Fruit fly (Drosophila melanogaster) whole organism, wandering third instar larva: ENCODE measurements around the gene Atx-1.

Source experiments
- Abd-B ChIP-seq: fragments of >200 bp; optimal IDR thresholded peaks from 2 replicates; lab custom pipeline; 2017; ENCODE audit warnings: missing biosample characterization, missing genetic modification characterization
- CG32264 ChIP-seq: fragments of 200-800 bp; sonication (Bioruptor generic); optimal IDR thresholded peaks from 2 replicates; lab custom pipeline; 2016; ENCODE audit warnings: missing biosample characterization, missing genetic modification characterization
- CG9705 ChIP-seq: fragments of 200-800 bp; sonication (Bioruptor generic); optimal IDR thresholded peaks from 2 replicates; lab custom pipeline; 2018; ENCODE audit warnings: missing biosample characterization, mild to moderate bottlenecking, missing genetic modification characterization
- CrebA ChIP-seq: fragments of 200-800 bp; sonication (Bioruptor generic); optimal IDR thresholded peaks from 2 replicates; lab custom pipeline; 2016; ENCODE audit warnings: missing biosample characterization, mild to moderate bottlenecking, missing genetic modification characterization, borderline replicate concordance
- Dfd ChIP-seq: fragments of >200 bp; optimal IDR thresholded peaks from 2 replicates; lab custom pipeline; 2017; ENCODE audit warnings: missing biosample characterization, missing genetic modification characterization
- Dif ChIP-seq: fragments of 200-275, 200-300 bp; sonication (Bioruptor generic); optimal IDR thresholded peaks from 2 replicates; lab custom pipeline; 2018; ENCODE audit warnings: missing biosample characterization, missing genetic modification characterization; ENCODE audit not compliant: partially characterized antibody
- GATAd ChIP-seq: sonication (Bioruptor generic); optimal IDR thresholded peaks from 2 replicates; lab custom pipeline; 2016; ENCODE audit warnings: missing biosample characterization, missing genetic modification characterization
- HLH106 ChIP-seq: fragments of 200-800 bp; optimal IDR thresholded peaks from 3 replicates; lab custom pipeline; 2019; ENCODE audit warnings: missing biosample characterization, mild to moderate bottlenecking, missing genetic modification characterization, moderate library complexity
- Hnf4 ChIP-seq: fragments of 200-800 bp; sonication (Bioruptor generic); optimal IDR thresholded peaks from 2 replicates; lab custom pipeline; 2016; ENCODE audit warnings: missing biosample characterization, mild to moderate bottlenecking, missing genetic modification characterization
- Hr78 ChIP-seq: fragments of >200 bp; optimal IDR thresholded peaks from 2 replicates; lab custom pipeline; 2017; ENCODE audit warnings: missing biosample characterization, missing genetic modification characterization
- Hr83 ChIP-seq: fragments of 200-300 bp; sonication (Bioruptor generic); optimal IDR thresholded peaks from 2 replicates; lab custom pipeline; 2016; ENCODE audit warnings: missing biosample characterization, mild to moderate bottlenecking, missing genetic modification characterization, moderate library complexity; ENCODE audit not compliant: poor library complexity, severe bottlenecking
- Jra ChIP-seq: sonication (Bioruptor generic); optimal IDR thresholded peaks from 2 replicates; lab custom pipeline; 2016; ENCODE audit warnings: missing biosample characterization, missing genetic modification characterization
- Mio ChIP-seq: sonication (Bioruptor generic); optimal IDR thresholded peaks from 2 replicates; lab custom pipeline; 2016; ENCODE audit warnings: missing biosample characterization, missing genetic modification characterization
- Myc ChIP-seq: fragments of >200 bp; optimal IDR thresholded peaks from 2 replicates; lab custom pipeline; 2017
- N ChIP-seq: fragments of >200 bp; optimal IDR thresholded peaks from 2 replicates; lab custom pipeline; 2018; ENCODE audit warnings: missing biosample characterization, missing external identifiers, missing genetic modification characterization
- OdsH ChIP-seq: fragments of 200-800 bp; sonication (Bioruptor generic); optimal IDR thresholded peaks from 2 replicates; lab custom pipeline; 2016; ENCODE audit warnings: missing biosample characterization, mild to moderate bottlenecking, missing genetic modification characterization
- Rel ChIP-seq, 2 experiments: fragments of 200-800 bp; sonication (Bioruptor generic) in 1 of 2; optimal IDR thresholded peaks; 2 replicates in 1 of 2; 3 replicates in 1 of 2; lab custom pipeline; 2016 to 2019; ENCODE audit warnings: mild to moderate bottlenecking in 2 of 2, missing biosample characterization in 2 of 2, missing genetic modification characterization in 2 of 2, moderate library complexity in 1 of 2
- Sp1 ChIP-seq: fragments of 200-800 bp; sonication (Bioruptor generic); optimal IDR thresholded peaks from 3 replicates; lab custom pipeline; 2019; ENCODE audit warnings: missing biosample characterization, mild to moderate bottlenecking, missing genetic modification characterization, moderate library complexity
- Vsx2 ChIP-seq: fragments of 200-300, 225-300 bp; sonication (Bioruptor generic); optimal IDR thresholded peaks from 2 replicates; lab custom pipeline; 2018; ENCODE audit warnings: missing biosample characterization, missing genetic modification characterization; ENCODE audit not compliant: partially characterized antibody
- br ChIP-seq: fragments of 200-800 bp; sonication (Bioruptor generic); optimal IDR thresholded peaks from 2 replicates; lab custom pipeline; 2016; ENCODE audit warnings: missing biosample characterization, missing genetic modification characterization
- brk ChIP-seq: fragments of 200-800 bp; sonication (Bioruptor generic); optimal IDR thresholded peaks from 2 replicates; lab custom pipeline; 2016; ENCODE audit warnings: missing biosample characterization, mild to moderate bottlenecking, missing genetic modification characterization
- dl ChIP-seq, 2 experiments: fragments of 175-275, 200-275 bp in 1 of 2; fragments of 200-275 bp in 1 of 2; sonication (Bioruptor generic); optimal IDR thresholded peaks; lab custom pipeline; 2018; ENCODE audit warnings: mild to moderate bottlenecking in 2 of 2, missing biosample characterization in 2 of 2, missing genetic modification characterization in 2 of 2, moderate library complexity in 2 of 2; ENCODE audit not compliant: partially characterized antibody in 2 of 2, insufficient read depth in 1 of 2
- dmrt93B ChIP-seq: fragments of 200-800 bp; sonication (Bioruptor generic); optimal IDR thresholded peaks from 2 replicates; lab custom pipeline; 2018; ENCODE audit warnings: missing biosample characterization, mild to moderate bottlenecking, missing genetic modification characterization
- dsf ChIP-seq: sonication (Bioruptor generic); optimal IDR thresholded peaks from 2 replicates; lab custom pipeline; 2016; ENCODE audit warnings: missing biosample characterization, missing genetic modification characterization, borderline replicate concordance
- ey ChIP-seq: fragments of 200-800 bp; sonication (Bioruptor generic); optimal IDR thresholded peaks from 2 replicates; lab custom pipeline; 2016; ENCODE audit warnings: missing biosample characterization, missing genetic modification characterization
- foxo ChIP-seq, 2 experiments: fragments of 200-800 bp; sonication (Bioruptor generic); optimal IDR thresholded peaks; 2 replicates in 1 of 2; 3 replicates in 1 of 2; lab custom pipeline; 2016 to 2017; ENCODE audit warnings: missing biosample characterization in 2 of 2, missing genetic modification characterization in 2 of 2
- fru ChIP-seq: fragments of 200-800 bp; sonication (Bioruptor generic); optimal IDR thresholded peaks from 3 replicates; lab custom pipeline; 2016; ENCODE audit warnings: missing biosample characterization, mild to moderate bottlenecking, missing genetic modification characterization
- h ChIP-seq: fragments of 200-800 bp; sonication (Bioruptor generic); optimal IDR thresholded peaks from 3 replicates; lab custom pipeline; 2016; ENCODE audit warnings: missing biosample characterization, mild to moderate bottlenecking, missing genetic modification characterization
- jim ChIP-seq: fragments of 175-275, 200-325 bp; sonication (Bioruptor generic); optimal IDR thresholded peaks from 2 replicates; lab custom pipeline; 2016; ENCODE audit warnings: missing biosample characterization, mild to moderate bottlenecking, missing genetic modification characterization
- lola ChIP-seq: fragments of >200 bp; optimal IDR thresholded peaks from 2 replicates; lab custom pipeline; 2017; ENCODE audit warnings: missing biosample characterization, missing genetic modification characterization
- pan ChIP-seq: fragments of >200 bp; optimal IDR thresholded peaks from 2 replicates; lab custom pipeline; 2017
- psq ChIP-seq: fragments of 200-800 bp; sonication (Bioruptor generic); optimal IDR thresholded peaks from 3 replicates; lab custom pipeline; 2017; ENCODE audit warnings: missing biosample characterization, mild to moderate bottlenecking, missing genetic modification characterization, moderate library complexity
- rgr ChIP-seq: fragments of 200-800 bp; sonication (Bioruptor generic); optimal IDR thresholded peaks from 3 replicates; lab custom pipeline; 2016; ENCODE audit warnings: missing biosample characterization, mild to moderate bottlenecking, missing genetic modification characterization
- sage ChIP-seq: fragments of 200-800 bp; sonication (Bioruptor generic); optimal IDR thresholded peaks from 2 replicates; lab custom pipeline; 2016; ENCODE audit warnings: missing biosample characterization, mild to moderate bottlenecking, missing genetic modification characterization
- sv ChIP-seq: fragments of 200-800 bp; sonication (Bioruptor generic); optimal IDR thresholded peaks from 3 replicates; lab custom pipeline; 2016; ENCODE audit warnings: missing biosample characterization, missing genetic modification characterization
- tai ChIP-seq: sonication (Bioruptor generic); optimal IDR thresholded peaks from 2 replicates; lab custom pipeline; 2016; ENCODE audit warnings: missing biosample characterization, missing genetic modification characterization
- usp ChIP-seq: fragments of >200 bp; optimal IDR thresholded peaks from 2 replicates; lab custom pipeline; 2017; ENCODE audit warnings: missing biosample characterization, missing genetic modification characterization
- woc ChIP-seq: sonication (Bioruptor generic); optimal IDR thresholded peaks from 2 replicates; lab custom pipeline; 2016; ENCODE audit warnings: missing biosample characterization, mild to moderate bottlenecking, missing genetic modification characterization

Atx-1 gene

dm6 chrX:6860413-6861089 is 37.5 kb downstream of the Atx-1 start:
- no peak for TF ChIP-seq Rel (GFP tag; optimal IDR thresholded peaks at IDR 0.05; lab: Kevin White, UChicago)
- peak; percentile 78 for TF ChIP-seq Rel (tag; optimal IDR thresholded peaks at IDR 0.05; lab: Kevin White, UChicago)
- no peak for TF ChIP-seq jim (GFP tag; lab: Kevin White, UChicago)
- TF ChIP-seq Dif, result peak; percentile 38
- no peak for TF ChIP-seq CG32264
- TF ChIP-seq sage (GFP tag; lab: Kevin White, UChicago), result no peak
- no peak for TF ChIP-seq N (GFP tag; lab: Kevin White, UChicago)
- no peak for TF ChIP-seq lola (GFP tag; lab: Kevin White, UChicago)
- no peak for TF ChIP-seq Hr78 (GFP tag; lab: Kevin White, UChicago)
- TF ChIP-seq woc (GFP tag; lab: Kevin White, UChicago), result no peak
- no peak for TF ChIP-seq h (GFP tag; lab: Kevin White, UChicago)
- TF ChIP-seq brk, result no peak
- TF ChIP-seq foxo (GFP tag; optimal IDR thresholded peaks at IDR 0.05; lab: Kevin White, UChicago), result no peak
- TF ChIP-seq Dfd (GFP tag; lab: Kevin White, UChicago), result no peak
- no peak for TF ChIP-seq usp (GFP tag; lab: Kevin White, UChicago)
- no peak for TF ChIP-seq dmrt93B (GFP tag; lab: Kevin White, UChicago)
- TF ChIP-seq psq (GFP tag; lab: Kevin White, UChicago), result peak; percentile 88
- no peak for TF ChIP-seq Jra (GFP tag; lab: Kevin White, UChicago)
- no peak for TF ChIP-seq HLH106
- no peak for TF ChIP-seq tai
- TF ChIP-seq sv, result no peak

- TF ChIP-seq fru (GFP tag; lab: Kevin White, UChicago) (peak; percentile 77), rgr (GFP tag; lab: Kevin White, UChicago) (peak; percentile 63), Mio (GFP tag; lab: Kevin White, UChicago) (peak; percentile 36), pan (lab: Kevin White, UChicago) (no peak), usp (GFP tag; lab: Kevin White, UChicago) (no peak), psq (GFP tag; lab: Kevin White, UChicago) (peak; percentile 87), lola (GFP tag; lab: Kevin White, UChicago) (no peak), ey (peak; percentile 64), Sp1 (GFP tag; lab: Kevin White, UChicago) (peak; percentile 81), Hnf4 (GFP tag; lab: Kevin White, UChicago) (peak; percentile 69), CG9705 (peak; percentile 14), CG32264 (peak; percentile 78), brk (no peak), Abd-B (no peak), Hr83 (GFP tag; lab: Kevin White, UChicago) (peak; percentile 54), sage (GFP tag; lab: Kevin White, UChicago) (no peak), jim (GFP tag; lab: Kevin White, UChicago) (no peak), CrebA (no peak), woc (GFP tag; lab: Kevin White, UChicago) (peak; percentile 49), sv (no peak), Dfd (GFP tag; lab: Kevin White, UChicago) (no peak), Rel (GFP tag; optimal IDR thresholded peaks at IDR 0.05; lab: Kevin White, UChicago) (no peak), Rel (tag; optimal IDR thresholded peaks at IDR 0.05; lab: Kevin White, UChicago) (peak; percentile 93), foxo (GFP tag; optimal IDR thresholded peaks at IDR 0.05; lab: Kevin White, UChicago) (peak; percentile 61 to 66), dl (GFP tag; optimal IDR thresholded peaks at IDR 0.05; lab: Kevin White, UChicago; ENCODE audit: insufficient read depth in 1 of 2, partially characterized antibody in 2 of 2) (peak; percentile 26 to 36), Jra (GFP tag; lab: Kevin White, UChicago) (peak; percentile 75), N (GFP tag; lab: Kevin White, UChicago) (no peak), tai (peak; percentile 62), dmrt93B (GFP tag; lab: Kevin White, UChicago) (peak; percentile 87), h (GFP tag; lab: Kevin White, UChicago) (peak; percentile 72), GATAd (peak; percentile 47), HLH106 (peak; percentile 85), br (GFP tag; lab: Kevin White, UChicago) (peak; percentile 80), Myc (lab: Kevin White, UChicago) (no peak), Hr78 (GFP tag; lab: Kevin White, UChicago) (no peak), Vsx2 (peak; percentile 47), Dif (peak; percentile 77), dsf (GFP tag; lab: Kevin White, UChicago) (no peak), OdsH (GFP tag; lab: Kevin White, UChicago) (peak; percentile 52)
Observed at dm6 chrX:6861523-6862077, 38.6 kb downstream of the Atx-1 start.
